Worm (Caenorhabditis elegans): ENCODE results near the gene rpb-9.

The rpb-9 gene

DNA sequence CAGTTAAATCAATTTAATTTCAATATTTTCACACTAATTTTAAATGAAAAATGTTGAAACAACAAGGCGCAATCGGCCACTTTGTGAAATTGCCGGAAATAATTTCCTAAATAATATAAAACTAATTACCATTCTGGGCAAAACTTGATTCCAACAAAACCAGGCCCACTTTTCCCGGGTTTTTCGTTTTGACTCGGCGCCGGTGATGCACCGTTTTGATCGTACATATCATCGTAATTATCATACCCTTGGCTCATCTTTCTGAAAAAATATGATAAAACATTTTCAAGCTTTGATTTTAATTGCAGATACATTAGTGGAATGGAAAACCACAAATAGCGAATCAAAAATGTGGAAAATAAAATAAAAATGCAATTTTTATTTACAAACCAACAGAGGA lies at the start of gene rpb-9:
Gene rpb-9 (minus strand): TSS at position 314 of the 400 bp plus-strand sequence.
- TF ChIP-seq cog-1 (tag; optimal IDR thresholded peaks at IDR 0.05) (no peak), med-1 (GFP tag; optimal IDR thresholded peaks at IDR 0.05; ENCODE audit: insufficient read depth) (no peak), ztf-29 (GFP tag; IDR thresholded peaks at IDR 0.05) (no peak)

DNA sequence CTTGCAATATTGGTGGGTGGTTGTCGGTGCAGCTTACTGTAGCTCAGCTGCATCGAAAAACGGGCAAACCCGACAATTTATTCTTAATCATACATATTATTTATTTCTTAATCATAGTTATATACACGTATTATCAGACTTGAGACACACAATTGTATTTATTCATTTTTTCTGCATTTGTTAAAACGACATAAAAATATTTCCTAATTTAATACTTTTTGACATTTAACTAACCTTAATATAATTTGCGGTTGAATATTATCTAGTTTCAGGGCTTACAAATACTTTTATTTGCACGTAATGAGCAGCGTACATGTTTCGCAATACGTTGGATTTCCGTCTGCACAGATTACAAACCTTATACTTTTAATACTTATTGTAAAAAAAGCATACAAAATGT lies 46.2 kb upstream of the rpb-9 start, which contains the start of gene str-138:
Gene str-138 (plus strand): TSS at position 301 of the 400 bp plus-strand sequence.
- TF ChIP-seq cog-1 (tag; optimal IDR thresholded peaks at IDR 0.05): no peak
- TF ChIP-seq ref-1 (GFP tag; conservative IDR thresholded peaks at IDR 0.05): no peak
- no peak for TF ChIP-seq klf-2 (GFP tag; conservative IDR thresholded peaks at IDR 0.05)
- TF ChIP-seq tab-1 (GFP tag; IDR thresholded peaks at IDR 0.05): no peak
- no peak for TF ChIP-seq T22C8.4 (GFP tag; IDR thresholded peaks at IDR 0.05)
- TF ChIP-seq ztf-23 (GFP tag; IDR thresholded peaks at IDR 0.05): no peak
- TF ChIP-seq med-1 (GFP tag; optimal IDR thresholded peaks at IDR 0.05; ENCODE audit: insufficient read depth): no peak
- TF ChIP-seq ztf-29 (GFP tag; IDR thresholded peaks at IDR 0.05): no peak
- no peak for TF ChIP-seq flt-1 (GFP tag; IDR thresholded peaks at IDR 0.05)

DNA sequence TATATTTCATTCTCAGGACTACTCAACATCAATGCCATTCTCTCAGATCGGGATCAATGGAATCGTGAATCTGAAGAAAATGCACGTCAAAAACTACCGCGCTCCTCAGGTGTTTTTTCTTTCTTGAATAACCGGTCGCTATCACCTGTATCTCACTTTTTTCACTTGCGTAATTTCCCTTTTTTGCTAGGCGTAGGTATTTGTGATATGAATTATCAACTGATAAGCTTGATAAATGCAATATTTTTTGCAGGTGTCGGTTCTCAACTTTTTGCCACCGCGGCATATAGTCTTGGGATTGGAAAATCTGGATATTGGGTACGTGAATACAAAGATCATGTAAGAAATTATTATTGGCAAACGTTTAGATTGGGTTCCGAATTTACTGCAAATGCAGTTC lies 43.0 kb upstream of the rpb-9 start:
- TF ChIP-seq T22C8.4 (GFP tag; IDR thresholded peaks at IDR 0.05): no peak

DNA sequence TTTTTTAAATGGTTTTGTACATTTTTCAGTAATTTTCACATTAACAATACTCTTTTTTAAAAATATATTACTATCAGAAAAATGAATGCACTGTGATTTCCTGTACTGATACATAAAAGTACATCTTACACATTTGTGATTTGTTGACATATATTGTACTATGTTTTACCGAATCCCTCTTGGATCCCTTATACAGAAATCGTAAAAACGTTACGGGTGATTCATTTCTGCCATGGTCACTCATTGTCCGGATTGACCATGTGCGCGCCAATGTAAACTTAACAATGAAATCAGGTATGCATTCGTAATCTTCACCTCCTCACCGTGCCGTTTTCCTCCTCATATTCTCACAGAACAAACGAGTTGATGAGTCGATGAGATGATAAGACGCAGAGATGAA lies 42.0 kb upstream of the rpb-9 start, which contains the start of gene ZC513.2:
Gene ZC513.2 (plus strand): TSS at position 301 of the 400 bp plus-strand sequence.
- TF ChIP-seq ztf-29 (GFP tag; IDR thresholded peaks at IDR 0.05) (no peak), ref-1 (GFP tag; conservative IDR thresholded peaks at IDR 0.05) (no peak), med-1 (GFP tag; optimal IDR thresholded peaks at IDR 0.05; ENCODE audit: insufficient read depth) (no peak), klf-2 (GFP tag; conservative IDR thresholded peaks at IDR 0.05) (no peak), ztf-23 (GFP tag; IDR thresholded peaks at IDR 0.05) (no peak), cog-1 (tag; optimal IDR thresholded peaks at IDR 0.05) (no peak), tab-1 (GFP tag; IDR thresholded peaks at IDR 0.05) (no peak), flt-1 (GFP tag; IDR thresholded peaks at IDR 0.05) (no peak), T22C8.4 (GFP tag; IDR thresholded peaks at IDR 0.05) (no peak)

DNA sequence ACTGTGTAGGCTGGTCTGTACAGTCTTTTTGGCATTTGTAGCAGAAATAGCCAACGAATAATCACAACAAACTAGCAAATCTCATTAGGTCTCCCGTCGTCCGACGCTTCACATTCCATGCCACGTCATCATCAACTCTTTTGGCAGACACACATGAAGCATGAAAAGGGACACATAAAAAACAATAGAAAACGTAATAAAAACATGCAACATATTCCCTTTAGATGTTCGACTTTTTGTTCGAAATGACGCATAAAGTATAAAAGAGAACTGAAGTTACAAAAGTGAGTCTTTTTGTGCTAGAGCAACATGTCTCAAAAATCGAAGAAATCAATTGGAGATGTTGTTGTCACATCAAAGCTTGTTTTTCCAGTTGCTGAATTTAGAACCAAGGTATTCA lies 39.7 kb upstream of the rpb-9 start, which contains the start of gene sth-1:
Gene sth-1 (plus strand): TSS at position 301 of the 400 bp plus-strand sequence.
- no peak for TF ChIP-seq cog-1 (tag; optimal IDR thresholded peaks at IDR 0.05)
- no peak for TF ChIP-seq ztf-29 (GFP tag; IDR thresholded peaks at IDR 0.05)
- TF ChIP-seq klf-2 (GFP tag; conservative IDR thresholded peaks at IDR 0.05): no peak

DNA sequence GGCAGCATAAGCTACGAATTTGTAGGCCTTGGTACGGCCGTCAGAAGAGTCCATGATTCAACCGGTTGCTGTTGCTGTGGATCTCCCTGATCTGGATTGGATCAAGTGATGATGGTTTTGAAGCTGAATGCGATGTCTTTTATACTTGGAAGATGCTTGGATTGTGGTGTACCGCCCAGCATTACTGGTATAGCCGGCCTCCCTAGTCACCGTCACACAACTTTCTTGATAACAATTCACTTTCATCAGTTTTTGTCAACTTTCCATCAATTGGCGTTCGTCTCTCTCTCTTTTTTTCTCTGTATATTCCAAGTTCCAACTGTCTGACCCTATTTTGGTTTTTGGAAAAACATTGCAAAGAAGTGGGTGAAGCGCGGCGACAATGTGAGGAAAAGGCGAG lies 38.7 kb upstream of the rpb-9 start, which contains the start of gene col-43:
Gene col-43 (minus strand): TSS at position 101 of the 400 bp plus-strand sequence.
- no peak for TF ChIP-seq klf-2 (GFP tag; conservative IDR thresholded peaks at IDR 0.05)
- TF ChIP-seq ztf-29 (GFP tag; IDR thresholded peaks at IDR 0.05): no peak
- TF ChIP-seq T22C8.4 (GFP tag; IDR thresholded peaks at IDR 0.05): no peak
- no peak for TF ChIP-seq tab-1 (GFP tag; IDR thresholded peaks at IDR 0.05)
- no peak for TF ChIP-seq ztf-23 (GFP tag; IDR thresholded peaks at IDR 0.05)
- no peak for TF ChIP-seq ref-1 (GFP tag; conservative IDR thresholded peaks at IDR 0.05)
- TF ChIP-seq med-1 (GFP tag; optimal IDR thresholded peaks at IDR 0.05; ENCODE audit: insufficient read depth): no peak
- TF ChIP-seq cog-1 (tag; optimal IDR thresholded peaks at IDR 0.05): no peak
- no peak for TF ChIP-seq flt-1 (GFP tag; IDR thresholded peaks at IDR 0.05)

DNA sequence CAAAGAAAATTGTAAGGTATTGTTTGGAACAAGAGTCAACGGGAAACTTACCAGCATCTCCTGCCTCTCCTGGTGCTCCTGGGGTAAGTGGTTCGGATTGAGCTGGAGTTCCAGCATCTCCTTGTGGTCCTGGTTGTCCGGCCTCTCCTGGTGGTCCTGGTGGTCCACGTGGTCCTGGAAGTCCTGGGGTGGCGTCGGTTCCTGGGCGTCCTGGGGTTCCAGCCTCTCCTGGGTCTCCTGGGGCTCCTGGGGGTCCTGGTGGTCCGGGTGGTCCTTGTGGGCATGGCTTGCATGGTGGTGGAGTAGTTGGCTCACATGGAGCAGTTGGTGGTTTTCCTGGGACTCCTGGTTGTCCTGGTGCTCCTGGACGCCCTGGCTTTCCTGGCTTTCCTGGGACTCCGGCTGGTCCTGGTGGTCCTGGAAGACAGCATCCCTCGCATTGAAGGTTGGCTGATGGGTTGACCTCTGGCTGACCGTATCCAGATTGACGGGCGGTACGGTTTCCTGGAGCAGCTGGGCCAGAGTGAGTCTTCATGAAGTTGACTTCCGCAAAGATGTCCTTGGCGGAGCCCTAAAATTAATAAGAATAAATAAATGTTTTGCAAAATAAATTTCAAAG lies 38.0 kb upstream of the rpb-9 start:
- no peak for TF ChIP-seq ztf-23 (GFP tag; IDR thresholded peaks at IDR 0.05)
- no peak for TF ChIP-seq klf-2 (GFP tag; conservative IDR thresholded peaks at IDR 0.05)
- no peak for TF ChIP-seq med-1 (GFP tag; optimal IDR thresholded peaks at IDR 0.05; ENCODE audit: insufficient read depth)
- no peak for TF ChIP-seq T22C8.4 (GFP tag; IDR thresholded peaks at IDR 0.05)
- no peak for TF ChIP-seq cog-1 (tag; optimal IDR thresholded peaks at IDR 0.05)
- no peak for TF ChIP-seq flt-1 (GFP tag; IDR thresholded peaks at IDR 0.05)
- TF ChIP-seq tab-1 (GFP tag; IDR thresholded peaks at IDR 0.05): no peak
- TF ChIP-seq ztf-29 (GFP tag; IDR thresholded peaks at IDR 0.05): no peak
- TF ChIP-seq ref-1 (GFP tag; conservative IDR thresholded peaks at IDR 0.05): no peak

DNA sequence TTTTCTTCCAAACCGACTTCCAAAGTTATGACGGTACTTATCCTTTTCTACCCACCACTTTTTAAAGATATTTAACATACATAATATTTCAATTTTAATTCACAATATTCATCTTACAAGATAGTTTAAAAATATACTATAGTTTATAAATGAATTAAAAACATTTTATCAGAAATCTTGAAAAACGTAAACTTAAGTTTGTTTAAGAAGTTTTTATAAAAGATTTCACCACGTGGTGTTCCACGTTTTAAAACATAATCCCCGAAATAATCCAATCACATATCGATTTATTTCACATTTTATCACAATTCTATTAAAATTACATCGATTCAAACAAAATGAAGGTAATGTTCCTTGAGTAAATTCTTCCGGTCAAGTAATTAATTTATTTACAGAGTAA lies 34.6 kb upstream of the rpb-9 start, which contains the start of gene ZC513.3:
Gene ZC513.3 (plus strand): TSS at position 301 of the 400 bp plus-strand sequence.
- TF ChIP-seq T22C8.4 (GFP tag; IDR thresholded peaks at IDR 0.05) (no peak), flt-1 (GFP tag; IDR thresholded peaks at IDR 0.05) (no peak), tab-1 (GFP tag; IDR thresholded peaks at IDR 0.05) (no peak)

DNA sequence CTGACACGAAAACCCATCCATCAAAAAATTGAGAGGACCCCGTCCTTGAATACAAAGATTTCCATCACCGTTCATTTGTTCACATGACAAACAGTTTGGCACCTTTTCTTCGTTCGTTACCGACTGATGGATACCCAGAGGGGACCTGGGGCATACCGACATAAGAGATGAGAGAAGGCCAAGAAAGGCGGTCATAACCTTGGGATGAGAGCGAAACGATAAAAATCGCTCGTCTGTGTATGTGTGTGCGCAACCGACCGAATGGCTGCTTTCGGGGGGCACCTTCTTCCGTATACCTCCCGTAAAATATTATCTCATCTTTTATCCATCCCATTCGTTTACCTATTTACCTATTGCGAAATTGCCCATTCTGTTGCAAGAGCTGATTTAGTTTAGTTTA lies 32.8 kb upstream of the rpb-9 start:
- TF ChIP-seq med-1 (GFP tag; optimal IDR thresholded peaks at IDR 0.05; ENCODE audit: insufficient read depth): no peak
- TF ChIP-seq klf-2 (GFP tag; conservative IDR thresholded peaks at IDR 0.05): no peak
- TF ChIP-seq ref-1 (GFP tag; conservative IDR thresholded peaks at IDR 0.05): no peak
- no peak for TF ChIP-seq cog-1 (tag; optimal IDR thresholded peaks at IDR 0.05)
- no peak for TF ChIP-seq flt-1 (GFP tag; IDR thresholded peaks at IDR 0.05)
- no peak for TF ChIP-seq ztf-29 (GFP tag; IDR thresholded peaks at IDR 0.05)
- TF ChIP-seq T22C8.4 (GFP tag; IDR thresholded peaks at IDR 0.05): no peak
- no peak for TF ChIP-seq ztf-23 (GFP tag; IDR thresholded peaks at IDR 0.05)
- TF ChIP-seq tab-1 (GFP tag; IDR thresholded peaks at IDR 0.05): no peak

DNA sequence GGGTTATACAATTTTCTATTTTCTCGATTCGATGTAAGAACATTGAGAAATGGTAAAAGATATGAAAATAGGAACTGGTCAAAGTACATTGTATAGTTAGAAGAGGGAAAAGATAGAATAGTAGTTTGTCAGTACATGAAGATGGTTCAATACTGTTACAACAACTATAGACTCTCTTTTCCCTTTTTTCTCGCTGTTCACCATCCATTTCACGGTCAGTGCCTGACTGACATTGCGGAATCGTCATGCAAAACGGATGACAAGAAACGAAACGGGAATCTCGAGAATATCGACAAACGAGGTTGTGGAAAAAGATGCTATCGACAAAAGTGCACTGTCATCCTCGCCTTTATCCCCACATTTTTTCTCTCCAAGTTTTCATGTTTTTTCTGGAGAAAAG lies 31.5 kb upstream of the rpb-9 start:
- TF ChIP-seq T22C8.4 (GFP tag; IDR thresholded peaks at IDR 0.05): no peak
- no peak for TF ChIP-seq med-1 (GFP tag; optimal IDR thresholded peaks at IDR 0.05; ENCODE audit: insufficient read depth)
- no peak for TF ChIP-seq ref-1 (GFP tag; conservative IDR thresholded peaks at IDR 0.05)
